Fruit fly (Drosophila melanogaster) whole organism, prepupa: ENCODE results near the gene CG3638.

ENCODE experiments used
- Blimp-1 ChIP-seq: fragments of 200-800 bp; sonication (Bioruptor generic); optimal IDR thresholded peaks from 3 replicates; lab custom pipeline; 2017; ENCODE audit warnings: missing biosample characterization, missing genetic modification characterization, mild to moderate bottlenecking, moderate library complexity, missing genetic modification reagents
- CG10631 ChIP-seq: fragments of 200-800 bp; sonication (Bioruptor generic); optimal IDR thresholded peaks from 2 replicates; lab custom pipeline; 2016; ENCODE audit warnings: missing biosample characterization, missing genetic modification characterization
- CG10669 ChIP-seq: fragments of 200-800 bp; sonication (Bioruptor generic); optimal IDR thresholded peaks from 3 replicates; lab custom pipeline; 2018; ENCODE audit warnings: missing biosample characterization, mild to moderate bottlenecking, missing genetic modification characterization, moderate library complexity
- CG11294 ChIP-seq: fragments of 200-800 bp; sonication (Bioruptor generic); IDR thresholded peaks from 2 replicates; pipeline ENCODE4 v1.3.6; 2022; ENCODE audit warnings: missing biosample characterization, missing genetic modification characterization
- CG11902 ChIP-seq: fragments of 200-800 bp; sonication (Bioruptor generic); optimal IDR thresholded peaks from 3 replicates; lab custom pipeline; 2016; ENCODE audit warnings: missing biosample characterization, missing genetic modification characterization
- CG15336 ChIP-seq: fragments of 200-800 bp; sonication (Bioruptor generic); IDR thresholded peaks from 2 replicates; pipeline ENCODE4 v1.3.6; 2022; ENCODE audit warnings: missing biosample characterization, missing genetic modification characterization
- CG16779 ChIP-seq: fragments of 200-800 bp; sonication (Bioruptor generic); optimal IDR thresholded peaks from 3 replicates; lab custom pipeline; 2017; ENCODE audit warnings: missing biosample characterization, mild to moderate bottlenecking, missing genetic modification characterization
- CG3032 ChIP-seq: fragments of 200-800 bp; optimal IDR thresholded peaks from 2 replicates; lab custom pipeline; 2019; ENCODE audit warnings: missing biosample characterization, mild to moderate bottlenecking, missing genetic modification characterization, moderate library complexity
- CG32006 ChIP-seq: fragments of 200-800 bp; sonication (Bioruptor generic); optimal IDR thresholded peaks from 3 replicates; lab custom pipeline; 2017; ENCODE audit warnings: missing biosample characterization, mild to moderate bottlenecking, missing genetic modification characterization
- CG4318 ChIP-seq: fragments of 200-800 bp; sonication (Bioruptor generic); optimal IDR thresholded peaks from 3 replicates; lab custom pipeline; 2017; ENCODE audit warnings: missing biosample characterization, mild to moderate bottlenecking, missing genetic modification characterization
- CG6276 ChIP-seq: fragments of 200-800 bp; sonication (Bioruptor generic); optimal IDR thresholded peaks from 2 replicates; lab custom pipeline; 2017; ENCODE audit warnings: missing biosample characterization, mild to moderate bottlenecking, missing genetic modification characterization
- CG6808 ChIP-seq: fragments of 200-800 bp; sonication (Bioruptor generic); optimal IDR thresholded peaks from 3 replicates; lab custom pipeline; 2017; ENCODE audit warnings: missing biosample characterization, missing genetic modification characterization, mild to moderate bottlenecking, moderate library complexity, missing genetic modification reagents
- CG6854 ChIP-seq: fragments of 200-800 bp; sonication (Bioruptor generic); optimal IDR thresholded peaks from 2 replicates; lab custom pipeline; 2017; ENCODE audit warnings: missing biosample characterization, mild to moderate bottlenecking, missing genetic modification characterization
- CG7368 ChIP-seq: fragments of 200-800 bp; sonication (Bioruptor generic); optimal IDR thresholded peaks from 3 replicates; lab custom pipeline; 2016; ENCODE audit warnings: missing biosample characterization, missing genetic modification characterization
- CG8119 ChIP-seq: fragments of 200-800 bp; sonication (Bioruptor generic); IDR thresholded peaks from 3 replicates; pipeline ENCODE4 v1.3.6; 2022; ENCODE audit warnings: missing biosample characterization, missing genetic modification characterization
- CG8632 ChIP-seq: fragments of 200-800 bp; sonication (Bioruptor generic); optimal IDR thresholded peaks from 3 replicates; lab custom pipeline; 2016; ENCODE audit warnings: missing biosample characterization, missing genetic modification characterization
- CG9139 ChIP-seq: fragments of 200-800 bp; sonication (Bioruptor generic); optimal IDR thresholded peaks from 3 replicates; lab custom pipeline; 2017; ENCODE audit warnings: missing biosample characterization, mild to moderate bottlenecking, missing genetic modification characterization
- Eip75B ChIP-seq: fragments of 200-800 bp; sonication (Bioruptor generic); optimal IDR thresholded peaks from 3 replicates; lab custom pipeline; 2016; ENCODE audit warnings: missing biosample characterization, missing genetic modification characterization
- Eip78C ChIP-seq: fragments of 200-800 bp; sonication (Bioruptor generic); peaks from one replicate; lab custom pipeline; 2016; ENCODE audit warnings: missing biosample characterization, missing genetic modification characterization
- Ets21C ChIP-seq: fragments of 200-800 bp; sonication (Bioruptor generic); optimal IDR thresholded peaks from 3 replicates; lab custom pipeline; 2016; ENCODE audit warnings: missing biosample characterization, missing genetic modification characterization
- Gug ChIP-seq: fragments of 200-800 bp; sonication (Bioruptor generic); IDR thresholded peaks from 2 replicates; pipeline ENCODE4 v1.3.6; 2022; ENCODE audit warnings: missing biosample characterization, missing genetic modification characterization
- Hr39 ChIP-seq: fragments of 200-800 bp; sonication (Bioruptor generic); optimal IDR thresholded peaks from 2 replicates; lab custom pipeline; 2016; ENCODE audit warnings: missing biosample characterization, missing genetic modification characterization
- Hr4 ChIP-seq: fragments of 200-800 bp; sonication (Bioruptor generic); optimal IDR thresholded peaks from 3 replicates; lab custom pipeline; 2016; ENCODE audit warnings: missing biosample characterization, missing genetic modification characterization
- Lpt ChIP-seq: fragments of 200-800 bp; sonication (Bioruptor generic); optimal IDR thresholded peaks from 3 replicates; lab custom pipeline; 2016; ENCODE audit warnings: missing biosample characterization, missing genetic modification characterization
- OdsH ChIP-seq: fragments of 200-800 bp; sonication (Bioruptor generic); optimal IDR thresholded peaks from 3 replicates; lab custom pipeline; 2016; ENCODE audit warnings: missing biosample characterization, missing genetic modification characterization
- Sox14 ChIP-seq: fragments of 200-800 bp; sonication (Bioruptor generic); optimal IDR thresholded peaks from 3 replicates; lab custom pipeline; 2016; ENCODE audit warnings: missing biosample characterization, missing genetic modification characterization
- Sox15 ChIP-seq: fragments of 200-800 bp; sonication (Bioruptor generic); optimal IDR thresholded peaks from 3 replicates; lab custom pipeline; 2016; ENCODE audit warnings: missing biosample characterization, missing genetic modification characterization
- achi ChIP-seq: fragments of 200-800 bp; sonication (Bioruptor generic); optimal IDR thresholded peaks from 3 replicates; lab custom pipeline; 2016; ENCODE audit warnings: missing biosample characterization, missing genetic modification characterization
- dsx ChIP-seq: fragments of 200-800 bp; optimal IDR thresholded peaks from 3 replicates; lab custom pipeline; 2019; ENCODE audit warnings: missing biosample characterization, mild to moderate bottlenecking, missing genetic modification characterization, moderate library complexity; ENCODE audit not compliant: poor library complexity, severe bottlenecking
- eg ChIP-seq: fragments of 200-800 bp; sonication (Bioruptor generic); IDR thresholded peaks from 3 replicates; pipeline ENCODE4 v1.3.6; 2022; ENCODE audit warnings: missing biosample characterization, missing genetic modification characterization
- fd59A ChIP-seq: fragments of 200-800 bp; sonication (Bioruptor generic); optimal IDR thresholded peaks from 2 replicates; lab custom pipeline; 2017; ENCODE audit warnings: missing biosample characterization, mild to moderate bottlenecking, missing genetic modification characterization, missing genetic modification reagents
- fd85E ChIP-seq: fragments of 200-800 bp; sonication (Bioruptor generic); optimal IDR thresholded peaks from 3 replicates; lab custom pipeline; 2016; ENCODE audit warnings: missing biosample characterization, missing genetic modification characterization
- fkh ChIP-seq: fragments of 200-800 bp; sonication (Bioruptor generic); optimal IDR thresholded peaks from 3 replicates; lab custom pipeline; 2017; ENCODE audit warnings: missing biosample characterization, mild to moderate bottlenecking, missing genetic modification characterization, moderate library complexity
- lz ChIP-seq: fragments of 200-800 bp; sonication (Bioruptor generic); optimal IDR thresholded peaks from 3 replicates; lab custom pipeline; 2016; ENCODE audit warnings: missing biosample characterization, missing genetic modification characterization
- salr ChIP-seq, 2 experiments: fragments of 200-800 bp; sonication (Bioruptor generic); optimal IDR thresholded peaks; 3 replicates each; lab custom pipeline; 2016 to 2018; ENCODE audit warnings: missing biosample characterization in 2 of 2, missing genetic modification characterization in 2 of 2, mild to moderate bottlenecking in 1 of 2
- spab ChIP-seq: fragments of 200-800 bp; sonication (Bioruptor generic); optimal IDR thresholded peaks from 2 replicates; lab custom pipeline; 2017; ENCODE audit warnings: missing biosample characterization, mild to moderate bottlenecking, missing genetic modification characterization, missing genetic modification reagents
- ss ChIP-seq, 2 experiments: fragments of 200-800 bp; sonication (Bioruptor generic); optimal IDR thresholded peaks; 2 replicates in 1 of 2; 3 replicates in 1 of 2; lab custom pipeline; 2017 to 2018; ENCODE audit warnings: mild to moderate bottlenecking in 2 of 2, missing biosample characterization in 2 of 2, missing genetic modification characterization in 2 of 2, moderate library complexity in 1 of 2
- topi ChIP-seq: fragments of 200-800 bp; sonication (Bioruptor generic); optimal IDR thresholded peaks from 3 replicates; lab custom pipeline; 2016; ENCODE audit warnings: missing biosample characterization, missing genetic modification characterization

The CG3638 gene

dm6 chrX:1203477-1203876 is 33.0 kb downstream of the CG3638 start, which contains the start of gene CG11381:
CG11381 (plus strand) TSS chrX:1203777.
- no peak for TF ChIP-seq CG7368 (GFP tag; lab: Kevin White, UChicago)
- TF ChIP-seq CG10669 (GFP tag; lab: Kevin White, UChicago): no peak
- no peak for TF ChIP-seq Eip75B
- no peak for TF ChIP-seq achi
- no peak for TF ChIP-seq Sox14 (GFP tag; lab: Kevin White, UChicago)
- TF ChIP-seq ss (GFP tag; optimal IDR thresholded peaks at IDR 0.05; lab: Kevin White, UChicago): no peak
- TF ChIP-seq CG6276 (GFP tag; lab: Kevin White, UChicago): no peak
- TF ChIP-seq CG9139 (GFP tag; lab: Kevin White, UChicago): no peak
- no peak for TF ChIP-seq CG8119 (GFP tag; lab: Robert Waterston, UW)
- no peak for TF ChIP-seq Eip78C (GFP tag; lab: Kevin White, UChicago)
- no peak for TF ChIP-seq CG10631
- TF ChIP-seq CG16779 (tag; lab: Kevin White, UChicago): no peak
- TF ChIP-seq lz (GFP tag; lab: Kevin White, UChicago): no peak
- no peak for TF ChIP-seq CG8632 (GFP tag; lab: Kevin White, UChicago)
- TF ChIP-seq Ets21C (GFP tag; lab: Kevin White, UChicago): no peak
- TF ChIP-seq CG3032: no peak
- TF ChIP-seq fd85E (GFP tag; lab: Kevin White, UChicago): no peak
- TF ChIP-seq CG6854 (GFP tag; lab: Kevin White, UChicago): no peak

- TF ChIP-seq dsx (no peak), fkh (no peak)
Measured at dm6 chrX:1199246-1199645, 37.2 kb downstream of the CG3638 start, which contains the start of gene CG14625. CG14625 (plus strand) TSS chrX:1199546.

- TF ChIP-seq CG8119 (GFP tag; lab: Robert Waterston, UW) (peak; percentile 82), CG32006 (GFP tag; lab: Kevin White, UChicago) (peak; percentile 64), topi (GFP tag; lab: Kevin White, UChicago) (no peak), CG10631 (no peak), Lpt (GFP tag; lab: Kevin White, UChicago) (peak; percentile 7), Eip78C (GFP tag; lab: Kevin White, UChicago) (no peak), fd59A (GFP tag; lab: Kevin White, UChicago) (no peak), Blimp-1 (GFP tag; lab: Kevin White, UChicago) (no peak), Hr39 (GFP tag; lab: Kevin White, UChicago) (no peak), CG7368 (GFP tag; lab: Kevin White, UChicago) (no peak), CG6276 (GFP tag; lab: Kevin White, UChicago) (no peak), CG11902 (GFP tag; lab: Kevin White, UChicago) (no peak), CG11294 (0 out of 2 replicates have a peak, but pooled peaks have one; percentile 25), Gug (peak; percentile 56), CG6808 (GFP tag; lab: Kevin White, UChicago) (no peak), CG16779 (tag; lab: Kevin White, UChicago) (no peak), Hr4 (GFP tag; lab: Kevin White, UChicago) (peak; percentile 19), Sox15 (no peak), CG4318 (GFP tag; lab: Kevin White, UChicago) (peak; percentile 47), spab (GFP tag; lab: Kevin White, UChicago) (no peak), OdsH (GFP tag; lab: Kevin White, UChicago) (no peak), eg (peak; percentile 78), CG15336 (GFP tag; lab: Robert Waterston, UW) (peak; percentile 85), salr (GFP tag; optimal IDR thresholded peaks at IDR 0.05; lab: Kevin White, UChicago) (no peak)
Measured at dm6 chrX:1197862-1198261, 38.6 kb downstream of the CG3638 start.
